ENCODE assay signal across 5 fruit fly cellular contexts in the genomic region with DNA sequence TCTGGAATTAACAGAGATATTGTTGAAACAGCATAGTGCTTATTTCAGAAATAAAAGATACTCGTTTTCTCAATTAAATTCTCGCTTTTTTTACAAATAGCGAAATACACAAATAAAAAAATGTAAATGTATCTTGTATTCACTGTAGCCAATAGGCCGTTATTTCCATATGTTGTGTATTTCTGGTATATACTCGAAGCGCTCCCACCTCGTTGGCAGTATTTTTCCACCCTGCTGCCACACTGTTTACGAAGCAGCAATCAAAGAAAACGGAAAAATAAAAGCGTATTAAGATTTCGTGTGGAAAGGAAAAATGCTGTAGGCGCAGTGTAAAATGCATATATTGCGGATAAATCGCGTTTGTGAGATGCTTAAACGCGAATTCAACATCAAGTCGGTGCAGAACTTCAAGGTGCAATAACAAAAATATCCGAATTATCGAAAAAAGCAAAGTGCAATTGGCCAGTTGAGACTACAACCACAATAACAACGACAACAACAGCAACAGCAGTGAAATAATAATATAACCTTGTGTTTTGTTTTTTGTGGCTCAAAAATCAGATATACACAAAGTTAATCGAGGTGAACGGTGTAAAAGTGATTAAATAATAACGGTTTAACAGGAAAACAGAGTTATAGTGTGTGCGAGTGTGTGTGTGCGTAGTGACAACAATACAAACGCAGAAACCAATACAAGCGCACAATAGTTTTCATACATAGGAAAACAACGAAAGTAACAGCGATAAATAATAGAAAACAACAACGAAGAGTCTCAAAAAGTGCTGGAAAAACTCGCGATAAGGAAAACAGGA.
TF ChIP-seq lines count a peak whose summit lies in the region.

A gene (plus strand): TSS at position 255 of the 812 bp plus-strand sequence.

TF ChIP-seq in whole organism, adult, 20 proteins besides CTCF, POLR2A, EP300 and RAD21 (continued from another document):
- peak; percentile 12 for TF ChIP-seq toe (GFP tag; optimal IDR thresholded peaks at IDR 0.05; lab: Kevin White, UChicago)
- no peak for TF ChIP-seq Clk (GFP tag; optimal IDR thresholded peaks at IDR 0.05; lab: Kevin White, UChicago)
- TF ChIP-seq tj (GFP tag; optimal IDR thresholded peaks at IDR 0.05; lab: Kevin White, UChicago): no peak
- TF ChIP-seq Mnt (GFP tag; optimal IDR thresholded peaks at IDR 0.05; lab: Kevin White, UChicago): peak; percentile 55
- TF ChIP-seq bab1 (GFP tag; optimal IDR thresholded peaks at IDR 0.05; lab: Kevin White, UChicago): peak; percentile 26

TF ChIP-seq in whole organism, embryonic, 481 proteins besides CTCF, POLR2A, EP300 and RAD21 (continued from another document and continues in another):
- TF ChIP-seq Sry-δ (GFP tag; optimal IDR thresholded peaks at IDR 0.05; lab: Kevin White, UChicago): peak; percentile 27
- peak; percentile 12 for TF ChIP-seq Fer3 (tag; optimal IDR thresholded peaks at IDR 0.05; lab: Kevin White, UChicago)
- TF ChIP-seq B-H1 (GFP tag; IDR thresholded peaks at IDR 0.05; lab: Robert Waterston, UW): no peak
- TF ChIP-seq CG13296 (GFP tag; optimal IDR thresholded peaks at IDR 0.05; lab: Kevin White, UChicago): peak; percentile 36
- TF ChIP-seq gcm2 (GFP tag; optimal IDR thresholded peaks at IDR 0.05; lab: Kevin White, UChicago): no peak
- TF ChIP-seq fd102C (GFP tag; optimal IDR thresholded peaks at IDR 0.05; lab: Kevin White, UChicago): no peak
- TF ChIP-seq Elba2 (GFP tag; optimal IDR thresholded peaks at IDR 0.05; lab: Kevin White, UChicago): peak; percentile 97
- peak; percentile 39 for TF ChIP-seq CG11504 (tag; optimal IDR thresholded peaks at IDR 0.05; lab: Kevin White, UChicago)
- TF ChIP-seq cas (GFP tag; IDR thresholded peaks at IDR 0.05; lab: Robert Waterston, UW): peak; percentile 17; the same call in 1 of the 2 replicates
- peak; percentile 47 for TF ChIP-seq CG7839 (tag; optimal IDR thresholded peaks at IDR 0.05; lab: Kevin White, UChicago)
- TF ChIP-seq Abd-B (GFP tag; optimal IDR thresholded peaks at IDR 0.05; lab: Kevin White, UChicago): peak; percentile 43
- TF ChIP-seq gsb-n (tag; optimal IDR thresholded peaks at IDR 0.05; lab: Kevin White, UChicago): peak; percentile 35
- no peak for TF ChIP-seq bsh (GFP tag; optimal IDR thresholded peaks at IDR 0.05; lab: Kevin White, UChicago)
- TF ChIP-seq maf-S (GFP tag; optimal IDR thresholded peaks at IDR 0.05; lab: Kevin White, UChicago): peak; percentile 55
- no peak for TF ChIP-seq CG3281 (GFP tag; optimal IDR thresholded peaks at IDR 0.05; lab: Kevin White, UChicago)
- TF ChIP-seq chinmo (GFP tag; IDR thresholded peaks at IDR 0.05; lab: Robert Waterston, UW; ENCODE audit: partially characterized antibody): peak; percentile 87; the same call in 2 of the 4 replicates
- no peak for TF ChIP-seq salm (tag; optimal IDR thresholded peaks at IDR 0.05; lab: Kevin White, UChicago)
- TF ChIP-seq Optix (GFP tag; IDR thresholded peaks at IDR 0.05; lab: Robert Waterston, UW): no peak
- TF ChIP-seq dm (GFP tag; optimal IDR thresholded peaks at IDR 0.05; lab: Kevin White, UChicago): peak; percentile 32
- 0 out of 2 replicates have a peak, but pooled peaks have one; percentile 35 for TF ChIP-seq CG31224 (GFP tag; IDR thresholded peaks at IDR 0.05; lab: Robert Waterston, UW)
- TF ChIP-seq CG7963 (GFP tag; IDR thresholded peaks at IDR 0.05; lab: Robert Waterston, UW; ENCODE audit: partially characterized antibody): no peak
- TF ChIP-seq CG17802 (tag; optimal IDR thresholded peaks at IDR 0.05; lab: Kevin White, UChicago): no peak
- TF ChIP-seq CG10267 (tag; optimal IDR thresholded peaks at IDR 0.05; lab: Kevin White, UChicago): peak; percentile 3
- peak; percentile 35 for TF ChIP-seq eyg (GFP tag; optimal IDR thresholded peaks at IDR 0.05; lab: Kevin White, UChicago)
- peak; percentile 24; the same call in 1 of the 2 replicates for TF ChIP-seq Adf1 (GFP tag; IDR thresholded peaks at IDR 0.05; lab: Robert Waterston, UW)
- peak; percentile 38 for TF ChIP-seq CG12391 (tag; optimal IDR thresholded peaks at IDR 0.05; lab: Kevin White, UChicago)
- TF ChIP-seq CG6791 (GFP tag; IDR thresholded peaks at IDR 0.05; lab: Robert Waterston, UW; ENCODE audit: partially characterized antibody): 0 out of 3 replicates have a peak, but pooled peaks have one; percentile 31

TF ChIP-seq in whole organism, prepupa, 60 proteins besides CTCF, POLR2A, EP300 and RAD21 (continued from another document and continues in another):
- peak; percentile 5 for TF ChIP-seq Ets21C (GFP tag; optimal IDR thresholded peaks at IDR 0.05; lab: Kevin White, UChicago)
- TF ChIP-seq achi (GFP tag; optimal IDR thresholded peaks at IDR 0.05; lab: Kevin White, UChicago): peak; percentile 2
- no peak for TF ChIP-seq CG10669 (GFP tag; optimal IDR thresholded peaks at IDR 0.05; lab: Kevin White, UChicago)
- TF ChIP-seq svp (GFP tag; lab: Kevin White, UChicago): peak; percentile 28
- TF ChIP-seq Eip93F (GFP tag; optimal IDR thresholded peaks at IDR 0.05; lab: Kevin White, UChicago): no peak
- TF ChIP-seq Hr38 (GFP tag; optimal IDR thresholded peaks at IDR 0.05; lab: Kevin White, UChicago): no peak
- TF ChIP-seq ss (GFP tag; optimal IDR thresholded peaks at IDR 0.05; lab: Kevin White, UChicago): peak; percentile 31 to 41
- 0 out of 2 replicates have a peak, but pooled peaks have one; percentile 17 for TF ChIP-seq CG11294 (GFP tag; IDR thresholded peaks at IDR 0.05; lab: Robert Waterston, UW)
- peak; percentile 61 for TF ChIP-seq CG6163 (GFP tag; IDR thresholded peaks at IDR 0.05; lab: Robert Waterston, UW)
- TF ChIP-seq CG3919 (GFP tag; optimal IDR thresholded peaks at IDR 0.05; lab: Kevin White, UChicago): peak; percentile 41
- TF ChIP-seq Blimp-1 (GFP tag; optimal IDR thresholded peaks at IDR 0.05; lab: Kevin White, UChicago): peak; percentile 1
- peak; percentile 36; the same call in 1 of the 3 replicates for TF ChIP-seq eg (GFP tag; IDR thresholded peaks at IDR 0.05; lab: Robert Waterston, UW)
- no peak for TF ChIP-seq CG10631 (GFP tag; optimal IDR thresholded peaks at IDR 0.05; lab: Kevin White, UChicago)
- no peak for TF ChIP-seq CG3032 (tag; optimal IDR thresholded peaks at IDR 0.05; lab: Kevin White, UChicago)
- no peak for TF ChIP-seq Ets96B (tag; optimal IDR thresholded peaks at IDR 0.05; lab: Kevin White, UChicago)
- peak; percentile 7 for TF ChIP-seq Smox (GFP tag; optimal IDR thresholded peaks at IDR 0.05; lab: Kevin White, UChicago)
- peak; percentile 19 for TF ChIP-seq cyc (GFP tag; optimal IDR thresholded peaks at IDR 0.05; lab: Kevin White, UChicago)
- TF ChIP-seq CG6276 (GFP tag; optimal IDR thresholded peaks at IDR 0.05; lab: Kevin White, UChicago): peak; percentile 14
- TF ChIP-seq Sox15 (GFP tag; optimal IDR thresholded peaks at IDR 0.05; lab: Kevin White, UChicago): no peak
- TF ChIP-seq Gug (GFP tag; IDR thresholded peaks at IDR 0.05; lab: Robert Waterston, UW): 0 out of 2 replicates have a peak, but pooled peaks have one; percentile 23
- no peak for TF ChIP-seq CG1621 (tag; optimal IDR thresholded peaks at IDR 0.05; lab: Kevin White, UChicago)
- peak; percentile 28 for TF ChIP-seq CG9139 (GFP tag; optimal IDR thresholded peaks at IDR 0.05; lab: Kevin White, UChicago)
- peak; percentile 21 for TF ChIP-seq CG6808 (GFP tag; optimal IDR thresholded peaks at IDR 0.05; lab: Kevin White, UChicago)
- TF ChIP-seq CG7368 (GFP tag; optimal IDR thresholded peaks at IDR 0.05; lab: Kevin White, UChicago): peak; percentile 11
- TF ChIP-seq salr (GFP tag; optimal IDR thresholded peaks at IDR 0.05; lab: Kevin White, UChicago): no peak
- TF ChIP-seq CG8632 (GFP tag; optimal IDR thresholded peaks at IDR 0.05; lab: Kevin White, UChicago): no peak
- peak; percentile 6 for TF ChIP-seq acj6 (GFP tag; optimal IDR thresholded peaks at IDR 0.05; lab: Kevin White, UChicago)
- TF ChIP-seq Eip75B (GFP tag; optimal IDR thresholded peaks at IDR 0.05; lab: Kevin White, UChicago): no peak
- TF ChIP-seq topi (GFP tag; optimal IDR thresholded peaks at IDR 0.05; lab: Kevin White, UChicago): peak; percentile 35
- TF ChIP-seq CG11902 (GFP tag; optimal IDR thresholded peaks at IDR 0.05; lab: Kevin White, UChicago): no peak

TF ChIP-seq in whole organism, pupa, 21 proteins besides CTCF, POLR2A, EP300 and RAD21 (continued from another document):
- TF ChIP-seq CG32121 (GFP tag; IDR thresholded peaks at IDR 0.05; lab: Robert Waterston, UW): no peak
- TF ChIP-seq CG8301 (tag; optimal IDR thresholded peaks at IDR 0.05; lab: Kevin White, UChicago): no peak
- TF ChIP-seq gl (tag; optimal IDR thresholded peaks at IDR 0.05; lab: Kevin White, UChicago): no peak
- TF ChIP-seq CG14655 (GFP tag; optimal IDR thresholded peaks at IDR 0.05; lab: Kevin White, UChicago): no peak

TF ChIP-seq in whole organism, wandering third instar larva, 38 proteins besides CTCF, POLR2A, EP300 and RAD21 (continued from another document):
- TF ChIP-seq Myc (optimal IDR thresholded peaks at IDR 0.05; lab: Kevin White, UChicago): no peak
- no peak for TF ChIP-seq Dif (GFP tag; optimal IDR thresholded peaks at IDR 0.05; lab: Kevin White, UChicago; ENCODE audit: partially characterized antibody)
- peak; percentile 21 for TF ChIP-seq Hnf4 (GFP tag; optimal IDR thresholded peaks at IDR 0.05; lab: Kevin White, UChicago)
- TF ChIP-seq sv (GFP tag; optimal IDR thresholded peaks at IDR 0.05; lab: Kevin White, UChicago): no peak
- TF ChIP-seq Dfd (GFP tag; optimal IDR thresholded peaks at IDR 0.05; lab: Kevin White, UChicago): no peak
- TF ChIP-seq br (GFP tag; optimal IDR thresholded peaks at IDR 0.05; lab: Kevin White, UChicago): no peak
- no peak for TF ChIP-seq brk (GFP tag; optimal IDR thresholded peaks at IDR 0.05; lab: Kevin White, UChicago)
- peak; percentile 96 for TF ChIP-seq psq (GFP tag; optimal IDR thresholded peaks at IDR 0.05; lab: Kevin White, UChicago)
- TF ChIP-seq HLH106 (tag; optimal IDR thresholded peaks at IDR 0.05; lab: Kevin White, UChicago): peak; percentile 22
- peak; percentile 9 for TF ChIP-seq Hr83 (GFP tag; optimal IDR thresholded peaks at IDR 0.05; lab: Kevin White, UChicago; ENCODE audit: poor library complexity, severe bottlenecking)
- TF ChIP-seq dmrt93B (GFP tag; optimal IDR thresholded peaks at IDR 0.05; lab: Kevin White, UChicago): no peak
- peak; percentile 38 for TF ChIP-seq h (GFP tag; optimal IDR thresholded peaks at IDR 0.05; lab: Kevin White, UChicago)
- no peak for TF ChIP-seq Jra (GFP tag; optimal IDR thresholded peaks at IDR 0.05; lab: Kevin White, UChicago)
- no peak for TF ChIP-seq tai (GFP tag; optimal IDR thresholded peaks at IDR 0.05; lab: Kevin White, UChicago)
- TF ChIP-seq Sp1 (GFP tag; optimal IDR thresholded peaks at IDR 0.05; lab: Kevin White, UChicago): peak; percentile 5
- TF ChIP-seq Vsx2 (GFP tag; optimal IDR thresholded peaks at IDR 0.05; lab: Kevin White, UChicago; ENCODE audit: partially characterized antibody): no peak
- TF ChIP-seq ey (GFP tag; optimal IDR thresholded peaks at IDR 0.05; lab: Kevin White, UChicago): no peak
- TF ChIP-seq dl (GFP tag; optimal IDR thresholded peaks at IDR 0.05; lab: Kevin White, UChicago; ENCODE audit: insufficient read depth in 1 of 2, partially characterized antibody in 2 of 2): no peak
- no peak for TF ChIP-seq jim (GFP tag; optimal IDR thresholded peaks at IDR 0.05; lab: Kevin White, UChicago)
- no peak for TF ChIP-seq lola (GFP tag; optimal IDR thresholded peaks at IDR 0.05; lab: Kevin White, UChicago)
